Fruit fly (Drosophila melanogaster) whole organism, prepupa: ENCODE data around the gene CG42523.

Source experiments
- CG10669 ChIP-seq: fragments of 200-800 bp; sonication (Bioruptor generic); optimal IDR thresholded peaks from 3 replicates; lab custom pipeline; 2018; ENCODE audit warnings: missing biosample characterization, mild to moderate bottlenecking, missing genetic modification characterization, moderate library complexity
- CG16779 ChIP-seq: fragments of 200-800 bp; sonication (Bioruptor generic); optimal IDR thresholded peaks from 3 replicates; lab custom pipeline; 2017; ENCODE audit warnings: missing biosample characterization, mild to moderate bottlenecking, missing genetic modification characterization
- vri ChIP-seq: fragments of 200-800 bp; sonication (Bioruptor generic); optimal IDR thresholded peaks from 3 replicates; lab custom pipeline; 2016; ENCODE audit warnings: missing biosample characterization, mild to moderate bottlenecking, missing genetic modification characterization

CG42523 gene

dm6 chr2L:4813023-4813339 is 50.3 kb downstream of the CG42523 start:
- TF ChIP-seq vri (no peak), CG16779 (tag; lab: Kevin White, UChicago) (no peak), CG10669 (GFP tag; lab: Kevin White, UChicago) (no peak)
- TF ChIP-seq, all 60 proteins: peak for 0
